Fruit fly (Drosophila melanogaster) whole organism, pupa: ENCODE measurements around the gene Calx.

ENCODE experiments used
- CG10348 ChIP-seq: fragments of 200-800 bp; sonication (Bioruptor generic); IDR thresholded peaks from 2 replicates; pipeline ENCODE4 v1.3.6; 2022; ENCODE audit warnings: missing biosample characterization, missing genetic modification characterization
- CG12605 ChIP-seq: fragments of 200-800 bp; sonication (Bioruptor generic); IDR thresholded peaks from 2 replicates; pipeline ENCODE4 v1.3.6; 2022; ENCODE audit warnings: missing biosample characterization, missing genetic modification characterization
- CG13204 ChIP-seq: fragments of 200-800 bp; sonication (Bioruptor generic); optimal IDR thresholded peaks from 2 replicates; lab custom pipeline; 2018; ENCODE audit warnings: missing biosample characterization, mild to moderate bottlenecking, missing genetic modification characterization, moderate library complexity
- CG14655 ChIP-seq: fragments of 200-800 bp; sonication (Bioruptor generic); optimal IDR thresholded peaks from 3 replicates; lab custom pipeline; 2017; ENCODE audit warnings: mild to moderate bottlenecking, missing biosample characterization, missing genetic modification reagents, missing genetic modification characterization
- CG15710 ChIP-seq: fragments of 200-800 bp; sonication (Bioruptor generic); optimal IDR thresholded peaks from 2 replicates; lab custom pipeline; 2018; ENCODE audit warnings: missing biosample characterization, mild to moderate bottlenecking, missing genetic modification characterization, moderate library complexity
- CG17806 ChIP-seq: fragments of 200-800 bp; sonication (Bioruptor generic); optimal IDR thresholded peaks from 2 replicates; lab custom pipeline; 2018; ENCODE audit warnings: missing biosample characterization, mild to moderate bottlenecking, missing genetic modification characterization, moderate library complexity
- CG32121 ChIP-seq: fragments of 200-800 bp; sonication (Bioruptor generic); IDR thresholded peaks from 2 replicates; pipeline ENCODE4 v1.3.6; 2022; ENCODE audit warnings: missing biosample characterization, missing genetic modification characterization
- CG34367 ChIP-seq: fragments of 200-800 bp; sonication (Bioruptor generic); optimal IDR thresholded peaks from 2 replicates; lab custom pipeline; 2018; ENCODE audit warnings: missing biosample characterization, mild to moderate bottlenecking, missing genetic modification characterization
- CG4496 ChIP-seq: fragments of 200-800 bp; sonication (Bioruptor generic); IDR thresholded peaks from 3 replicates; pipeline ENCODE4 v1.3.6; 2022; ENCODE audit warnings: missing biosample characterization, missing genetic modification characterization
- CG8159 ChIP-seq: fragments of 200-800 bp; sonication (Bioruptor generic); optimal IDR thresholded peaks from 3 replicates; lab custom pipeline; 2018; ENCODE audit warnings: missing biosample characterization, mild to moderate bottlenecking, missing genetic modification characterization, moderate library complexity
- CG8301 ChIP-seq: fragments of 200-800 bp; sonication (Bioruptor generic); optimal IDR thresholded peaks from 2 replicates; lab custom pipeline; 2018; ENCODE audit warnings: missing biosample characterization, mild to moderate bottlenecking, missing genetic modification characterization
- CG9948 ChIP-seq: fragments of 200-800 bp; sonication (Bioruptor generic); optimal IDR thresholded peaks from 2 replicates; lab custom pipeline; 2018; ENCODE audit warnings: missing biosample characterization, mild to moderate bottlenecking, missing genetic modification characterization, moderate library complexity
- D1 ChIP-seq: fragments of 200-800 bp; sonication (Bioruptor generic); optimal IDR thresholded peaks from 2 replicates; lab custom pipeline; 2018; ENCODE audit warnings: missing biosample characterization, mild to moderate bottlenecking, missing genetic modification characterization, moderate library complexity
- EcR ChIP-seq: fragments of 200-800 bp; sonication (Bioruptor generic); optimal IDR thresholded peaks from 3 replicates; lab custom pipeline; 2019; ENCODE audit warnings: missing biosample characterization, missing genetic modification characterization, mild to moderate bottlenecking, moderate library complexity, missing genetic modification reagents
- Ets98B ChIP-seq: fragments of 200-800 bp; sonication (Bioruptor generic); IDR thresholded peaks from 2 replicates; pipeline ENCODE4 v1.3.6; 2022; ENCODE audit warnings: missing biosample characterization, missing genetic modification characterization
- Pif1A ChIP-seq: fragments of 200-800 bp; sonication (Bioruptor generic); optimal IDR thresholded peaks from 3 replicates; lab custom pipeline; 2016; ENCODE audit warnings: missing biosample characterization, missing genetic modification characterization
- Pif1B ChIP-seq: fragments of 200-800 bp; sonication (Bioruptor generic); optimal IDR thresholded peaks from 3 replicates; lab custom pipeline; 2016; ENCODE audit warnings: missing biosample characterization, missing genetic modification characterization
- Snoo ChIP-seq: fragments of 200-800 bp; sonication (Bioruptor generic); optimal IDR thresholded peaks from 3 replicates; lab custom pipeline; 2017; ENCODE audit warnings: missing biosample characterization, mild to moderate bottlenecking, missing genetic modification characterization, inconsistent platforms
- fd96Ca ChIP-seq: fragments of 200-800 bp; sonication (Bioruptor generic); IDR thresholded peaks from 3 replicates; pipeline ENCODE4 v1.3.6; 2022; ENCODE audit warnings: missing biosample characterization, missing genetic modification characterization
- gl ChIP-seq: fragments of 200-800 bp; sonication (Bioruptor generic); optimal IDR thresholded peaks from 2 replicates; lab custom pipeline; 2018; ENCODE audit warnings: missing biosample characterization, mild to moderate bottlenecking, missing genetic modification characterization
- rn ChIP-seq: fragments of 200-800 bp; sonication (Bioruptor generic); IDR thresholded peaks from 2 replicates; pipeline ENCODE4 v1.3.6; 2022; ENCODE audit warnings: missing biosample characterization, missing genetic modification characterization

The Calx gene

DNA sequence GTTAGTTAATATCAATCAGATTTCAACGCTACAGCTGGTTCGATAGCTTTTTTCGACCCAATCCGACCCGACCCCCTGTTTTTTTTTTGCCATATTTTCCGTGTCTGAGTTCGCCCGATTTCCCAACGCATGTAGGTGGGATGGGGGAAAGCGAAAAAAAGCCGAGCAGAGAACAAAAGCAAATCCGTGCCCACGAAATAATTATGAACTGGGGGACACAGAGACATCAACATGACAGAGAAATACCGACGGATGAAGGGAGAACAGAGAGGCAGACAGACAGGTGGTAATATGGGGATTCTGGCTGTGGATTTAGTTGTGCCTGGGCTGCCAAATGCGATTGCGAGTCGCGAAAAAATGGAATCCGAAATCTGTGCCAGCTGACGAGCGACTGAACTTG lies 11.1 kb downstream of the Calx start:
- TF ChIP-seq CG9948 (tag; lab: Kevin White, UChicago): no peak
- no peak for TF ChIP-seq Snoo
- TF ChIP-seq CG17806 (tag; lab: Kevin White, UChicago): no peak
- TF ChIP-seq CG10348 (GFP tag; lab: Robert Waterston, UW): no peak
- no peak for TF ChIP-seq D1
- TF ChIP-seq EcR: no peak
- TF ChIP-seq CG32121 (GFP tag; lab: Robert Waterston, UW): no peak
- no peak for TF ChIP-seq Ets98B (GFP tag; lab: Robert Waterston, UW)
- TF ChIP-seq CG13204 (GFP tag; lab: Kevin White, UChicago): no peak
- no peak for TF ChIP-seq CG8301 (tag; lab: Kevin White, UChicago)
- no peak for TF ChIP-seq CG12605 (GFP tag; lab: Robert Waterston, UW)

DNA sequence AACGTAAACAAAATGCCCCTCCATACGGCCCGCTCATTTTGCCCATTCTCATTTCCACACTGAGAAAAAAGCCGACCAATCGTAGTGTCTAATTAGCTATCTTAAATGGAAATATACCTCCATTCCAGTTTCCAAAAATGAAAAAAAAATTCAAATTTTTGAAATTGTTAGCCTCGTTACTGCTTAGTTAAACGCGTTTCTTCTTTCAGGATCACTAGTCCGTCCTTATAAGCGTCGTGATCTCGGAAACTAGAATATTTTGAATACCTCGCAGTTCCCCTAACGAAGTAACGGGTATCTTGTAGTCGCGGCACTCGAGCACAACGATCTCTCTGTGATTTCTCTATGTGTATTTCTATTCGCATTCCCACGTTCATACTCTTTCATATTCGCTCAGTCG lies 11.7 kb downstream of the Calx start:
- no peak for TF ChIP-seq rn (GFP tag; lab: Robert Waterston, UW)
- TF ChIP-seq CG12605 (GFP tag; lab: Robert Waterston, UW): no peak
- no peak for TF ChIP-seq CG32121 (GFP tag; lab: Robert Waterston, UW)
- peak; percentile 61 for TF ChIP-seq CG14655 (GFP tag; lab: Kevin White, UChicago)
- TF ChIP-seq Pif1B (GFP tag; lab: Kevin White, UChicago): no peak
- TF ChIP-seq CG9948 (tag; lab: Kevin White, UChicago): no peak
- no peak for TF ChIP-seq CG13204 (GFP tag; lab: Kevin White, UChicago)
- peak; percentile 5 for TF ChIP-seq Pif1A
- no peak for TF ChIP-seq CG17806 (tag; lab: Kevin White, UChicago)
- TF ChIP-seq CG10348 (GFP tag; lab: Robert Waterston, UW): no peak; the same call in 1 of the 2 replicates
- TF ChIP-seq Snoo: no peak
- peak; percentile 9 for TF ChIP-seq CG8159 (tag; lab: Kevin White, UChicago)
- TF ChIP-seq CG8301 (tag; lab: Kevin White, UChicago): peak; percentile 43
- no peak for TF ChIP-seq D1
- TF ChIP-seq fd96Ca (GFP tag; lab: Robert Waterston, UW): peak; percentile 54; the same call in 1 of the 3 replicates
- no peak for TF ChIP-seq Ets98B (GFP tag; lab: Robert Waterston, UW)
- no peak for TF ChIP-seq CG4496 (GFP tag; lab: Robert Waterston, UW)
- no peak for TF ChIP-seq CG34367 (tag; lab: Kevin White, UChicago)
- TF ChIP-seq gl: no peak
- TF ChIP-seq EcR: no peak
- no peak for TF ChIP-seq CG15710 (tag; lab: Kevin White, UChicago)

DNA sequence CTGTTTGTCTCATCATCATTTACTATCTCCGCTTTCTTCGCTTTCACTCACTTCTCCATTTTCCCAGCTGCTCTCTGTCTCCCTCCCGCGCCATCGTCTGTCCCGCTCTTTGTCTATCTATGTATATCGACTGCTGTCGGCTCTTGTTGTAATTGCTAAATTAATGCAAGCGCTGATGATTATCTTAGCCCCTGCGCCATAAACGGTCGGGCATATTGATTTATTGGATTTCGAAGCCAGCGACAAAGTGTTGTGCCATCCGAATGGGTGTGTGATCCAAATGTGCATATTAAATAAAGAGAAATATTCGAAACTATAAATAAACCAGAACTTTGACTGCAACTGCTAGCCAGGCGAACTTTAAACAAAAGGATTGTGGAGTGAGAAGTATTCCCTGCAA lies 12.4 kb downstream of the Calx start:
- TF ChIP-seq CG8301 (tag; lab: Kevin White, UChicago): no peak
- no peak for TF ChIP-seq CG9948 (tag; lab: Kevin White, UChicago)
- TF ChIP-seq, all 21 proteins: peak for 0

DNA sequence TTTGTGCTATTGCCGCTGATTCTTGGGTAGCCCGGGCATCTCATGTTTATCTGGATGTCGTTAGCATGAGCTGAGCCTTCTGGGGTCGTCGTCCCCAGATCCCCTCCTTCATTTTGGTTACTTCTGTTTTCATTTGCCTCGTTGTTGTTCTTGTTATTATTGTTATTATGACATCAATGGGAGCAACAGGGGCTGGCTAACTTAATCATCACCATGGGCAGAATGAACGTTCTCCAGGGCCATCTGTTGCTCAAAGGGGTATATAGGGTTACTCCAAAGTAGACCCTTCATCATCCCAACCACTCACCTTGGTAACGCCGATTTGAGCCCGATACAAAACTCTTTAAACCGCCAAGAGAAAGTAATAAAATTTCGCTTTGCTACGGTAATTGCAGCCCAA lies 20.3 kb downstream of the Calx start:
- no peak for TF ChIP-seq EcR
- no peak for TF ChIP-seq CG14655 (GFP tag; lab: Kevin White, UChicago)
- no peak for TF ChIP-seq CG8301 (tag; lab: Kevin White, UChicago)
- TF ChIP-seq gl: no peak
- no peak for TF ChIP-seq Pif1A
- TF ChIP-seq CG4496 (GFP tag; lab: Robert Waterston, UW): no peak
- no peak for TF ChIP-seq Pif1B (GFP tag; lab: Kevin White, UChicago)
- TF ChIP-seq CG12605 (GFP tag; lab: Robert Waterston, UW): no peak
- TF ChIP-seq rn (GFP tag; lab: Robert Waterston, UW): no peak

DNA sequence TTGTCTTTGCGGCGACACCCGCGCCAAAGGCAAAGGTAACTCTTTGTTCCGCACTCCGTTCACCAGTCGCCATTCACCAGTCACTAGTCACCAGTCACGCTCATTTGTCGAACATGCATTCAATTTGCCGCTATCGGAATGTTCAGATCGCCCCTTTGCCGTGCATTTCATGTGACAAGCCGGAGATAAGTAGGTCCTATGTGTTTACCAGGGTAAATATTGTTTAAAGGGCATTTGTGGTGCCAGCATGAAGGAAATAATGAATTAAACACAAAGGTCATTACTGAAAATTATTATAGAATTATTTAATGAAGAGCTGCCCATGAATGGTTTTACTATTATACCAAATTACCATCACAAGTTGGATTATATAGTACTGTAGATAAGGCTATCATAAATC lies 23.1 kb downstream of the Calx start:
- TF ChIP-seq CG8301 (tag; lab: Kevin White, UChicago) (no peak), CG13204 (GFP tag; lab: Kevin White, UChicago) (no peak), Snoo (no peak), CG12605 (GFP tag; lab: Robert Waterston, UW) (no peak), CG14655 (GFP tag; lab: Kevin White, UChicago) (no peak), EcR (no peak), CG10348 (GFP tag; lab: Robert Waterston, UW) (no peak), CG4496 (GFP tag; lab: Robert Waterston, UW) (no peak), CG15710 (tag; lab: Kevin White, UChicago) (no peak), CG9948 (tag; lab: Kevin White, UChicago) (no peak), D1 (no peak), CG32121 (GFP tag; lab: Robert Waterston, UW) (no peak), CG17806 (tag; lab: Kevin White, UChicago) (no peak), rn (GFP tag; lab: Robert Waterston, UW) (no peak), fd96Ca (GFP tag; lab: Robert Waterston, UW) (no peak), CG8159 (tag; lab: Kevin White, UChicago) (no peak), CG34367 (tag; lab: Kevin White, UChicago) (no peak), gl (no peak), Pif1B (GFP tag; lab: Kevin White, UChicago) (no peak)

DNA sequence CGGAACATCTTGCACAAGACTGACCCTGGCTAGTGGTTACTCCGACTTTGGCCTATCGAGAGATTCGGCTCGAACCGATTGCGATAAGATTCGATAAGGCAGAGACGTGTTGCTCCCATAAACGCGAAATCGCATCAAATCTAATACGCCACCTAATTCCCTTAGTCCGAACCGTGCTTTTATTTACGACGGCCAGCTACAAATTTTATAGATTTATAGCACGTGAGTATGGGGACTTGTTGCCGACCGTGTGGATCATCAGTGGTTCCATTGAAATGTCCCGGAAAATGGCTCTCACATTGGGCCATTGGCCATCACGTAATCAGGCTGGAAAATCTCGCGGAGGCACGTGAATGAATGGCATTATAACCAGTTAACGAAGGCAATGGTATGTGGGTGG lies 29.0 kb downstream of the Calx start, which contains the start of gene Alp5:
TSS of gene Alp5 (minus strand) at position 24 of the 400 bp plus-strand sequence.
- no peak for TF ChIP-seq CG8301 (tag; lab: Kevin White, UChicago)

DNA sequence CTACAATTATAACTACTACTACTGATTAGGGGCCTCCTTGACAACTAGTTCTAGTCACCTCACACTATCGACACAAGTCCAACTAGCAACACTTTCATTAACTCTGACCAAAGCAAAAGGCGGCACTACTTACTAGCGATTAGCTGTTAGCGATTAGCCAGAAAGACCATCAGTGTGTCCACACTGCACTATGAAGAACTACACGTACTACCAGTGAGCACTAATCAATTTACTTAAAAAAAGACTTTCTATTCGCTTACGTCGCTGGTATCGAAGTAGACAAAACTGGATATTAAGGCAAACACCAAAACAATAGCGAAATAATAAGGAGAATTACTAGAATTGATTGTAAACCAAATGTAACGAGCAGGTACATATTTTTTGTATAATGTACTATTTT lies 35.8 kb downstream of the Calx start:
- TF ChIP-seq CG12605 (GFP tag; lab: Robert Waterston, UW): no peak
- no peak for TF ChIP-seq CG34367 (tag; lab: Kevin White, UChicago)
- no peak for TF ChIP-seq CG14655 (GFP tag; lab: Kevin White, UChicago)
- no peak for TF ChIP-seq fd96Ca (GFP tag; lab: Robert Waterston, UW)
- TF ChIP-seq Snoo: no peak
- TF ChIP-seq, all 21 proteins: peak for 0
